Fruit fly (Drosophila melanogaster): ENCODE measurements around the gene nrv2.
A peak's percentile ranks its signal among the peaks of the same experiment; 100 is the strongest.

Gene nrv2

DNA sequence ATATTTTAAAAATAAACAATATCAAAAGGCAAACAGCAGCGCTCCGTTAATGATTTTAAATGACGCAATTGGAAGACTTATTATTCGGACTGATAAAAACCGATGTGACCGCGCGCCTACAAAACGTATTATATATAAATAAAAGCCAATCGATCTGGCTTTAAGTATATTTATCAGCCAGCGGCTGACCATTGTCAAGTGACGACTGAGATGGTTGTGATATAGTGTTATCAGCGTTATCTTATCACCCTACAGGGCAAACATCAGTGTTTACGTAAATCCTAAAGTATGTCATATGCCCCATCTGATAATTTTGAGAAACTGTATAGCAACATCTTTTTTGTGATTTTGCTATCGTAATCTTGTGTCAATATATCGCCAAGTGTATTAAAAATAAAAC lies 9.3 kb downstream of the nrv2 start (continued):
- no peak for TF ChIP-seq luna (GFP tag; optimal IDR thresholded peaks at IDR 0.05)
- TF ChIP-seq Lim3 (GFP tag; IDR thresholded peaks at IDR 0.05): no peak
- TF ChIP-seq Oli (tag; optimal IDR thresholded peaks at IDR 0.05): no peak
- no peak for TF ChIP-seq ewg (GFP tag; optimal IDR thresholded peaks at IDR 0.05)
- no peak for TF ChIP-seq fru (optimal IDR thresholded peaks at IDR 0.05)
- no peak for TF ChIP-seq CG10366 (GFP tag; IDR thresholded peaks at IDR 0.05)
- 0 out of 2 replicates have a peak, but pooled peaks have one; percentile 8 for TF ChIP-seq chm (GFP tag; IDR thresholded peaks at IDR 0.05)
- no peak for TF ChIP-seq CG18476 (GFP tag; optimal IDR thresholded peaks at IDR 0.05)
- TF ChIP-seq CG9876 (GFP tag; optimal IDR thresholded peaks at IDR 0.05): no peak

DNA sequence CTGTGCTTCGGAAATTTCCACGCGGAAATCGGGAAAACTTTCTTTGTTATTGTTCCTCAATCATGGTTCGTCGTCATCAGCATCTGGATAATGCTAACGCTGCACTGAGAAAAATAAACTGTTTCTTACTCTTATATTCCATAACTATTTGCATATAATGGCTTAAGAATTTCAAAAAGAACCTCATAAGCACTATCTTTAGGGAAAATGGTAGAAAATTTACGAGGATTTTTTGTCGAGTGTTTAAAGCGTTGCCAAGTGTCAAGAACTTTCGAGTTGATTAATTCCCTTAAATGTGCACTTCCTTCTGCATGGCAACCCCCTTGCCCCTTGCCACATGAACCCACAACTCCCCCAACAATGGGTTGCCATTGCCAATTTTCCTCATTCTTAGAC lies 10.7 kb downstream of the nrv2 start:
- no peak for TF ChIP-seq CG17612 (GFP tag; IDR thresholded peaks at IDR 0.05)
- peak; percentile 12 for TF ChIP-seq Mad (GFP tag; optimal IDR thresholded peaks at IDR 0.05)
- peak; percentile 56 for TF ChIP-seq luna (GFP tag; optimal IDR thresholded peaks at IDR 0.05)
- peak; percentile 52 for TF ChIP-seq ind (GFP tag; optimal IDR thresholded peaks at IDR 0.05)
- peak; percentile 37; the same call in 1 of the 2 replicates for TF ChIP-seq Taf1 (GFP tag; IDR thresholded peaks at IDR 0.05)
- TF ChIP-seq sens-2 (GFP tag; IDR thresholded peaks at IDR 0.05): peak; percentile 15; the same call in 1 of the 2 replicates
- peak; percentile 29 for TF ChIP-seq repo (GFP tag; optimal IDR thresholded peaks at IDR 0.05)
- TF ChIP-seq CG12155 (GFP tag; optimal IDR thresholded peaks at IDR 0.05): peak; percentile 6
- TF ChIP-seq sisA (GFP tag; IDR thresholded peaks at IDR 0.05): peak; percentile 53
- TF ChIP-seq en (GFP tag; optimal IDR thresholded peaks at IDR 0.05): peak; percentile 43
- TF ChIP-seq MESR4 (GFP tag; optimal IDR thresholded peaks at IDR 0.05): no peak
- TF ChIP-seq HHEX (GFP tag; optimal IDR thresholded peaks at IDR 0.05): peak; percentile 43
- TF ChIP-seq CG32532 (GFP tag; IDR thresholded peaks at IDR 0.05): peak; percentile 48; the same call in 1 of the 2 replicates
- no peak for TF ChIP-seq klu (GFP tag; IDR thresholded peaks at IDR 0.05)
- TF ChIP-seq CG13123 (GFP tag; optimal IDR thresholded peaks at IDR 0.05): no peak
- TF ChIP-seq CG17385 (GFP tag; optimal IDR thresholded peaks at IDR 0.05): peak; percentile 14
- TF ChIP-seq dan (GFP tag; IDR thresholded peaks at IDR 0.05): no peak
- peak; percentile 63; the same call in 2 of the 3 replicates for TF ChIP-seq CG17361 (GFP tag; IDR thresholded peaks at IDR 0.05)
- TF ChIP-seq z (GFP tag; IDR thresholded peaks at IDR 0.05): no peak
- peak; percentile 20 for TF ChIP-seq Myb (GFP tag; optimal IDR thresholded peaks at IDR 0.05)
- peak; percentile 32 for TF ChIP-seq pum (GFP tag; optimal IDR thresholded peaks at IDR 0.05)
- TF ChIP-seq CG11398 (GFP tag; optimal IDR thresholded peaks at IDR 0.05): peak; percentile 26
- TF ChIP-seq emc (GFP tag; optimal IDR thresholded peaks at IDR 0.05): no peak
- TF ChIP-seq Spps (tag; optimal IDR thresholded peaks at IDR 0.05): peak; percentile 55
- peak; percentile 44 for TF ChIP-seq CG1529 (GFP tag; optimal IDR thresholded peaks at IDR 0.05)
- TF ChIP-seq HLH54F (GFP tag; optimal IDR thresholded peaks at IDR 0.05): peak; percentile 15
- peak; percentile 12 for TF ChIP-seq CG9817 (tag; optimal IDR thresholded peaks at IDR 0.05)
- TF ChIP-seq ara (GFP tag; IDR thresholded peaks at IDR 0.05): peak; percentile 56; the same call in 1 of the 2 replicates
- TF ChIP-seq CG4328 (GFP tag; optimal IDR thresholded peaks at IDR 0.05): no peak
- peak; percentile 46 for TF ChIP-seq tin (GFP tag; optimal IDR thresholded peaks at IDR 0.05)
- TF ChIP-seq pfk (GFP tag; optimal IDR thresholded peaks at IDR 0.05): no peak
- peak; percentile 36 for TF ChIP-seq Dad (GFP tag; optimal IDR thresholded peaks at IDR 0.05)
- peak; percentile 75 for TF ChIP-seq Oli (tag; optimal IDR thresholded peaks at IDR 0.05)
- peak; percentile 48 for TF ChIP-seq CG13424 (tag; optimal IDR thresholded peaks at IDR 0.05)
- TF ChIP-seq gcm (GFP tag; optimal IDR thresholded peaks at IDR 0.05): peak; percentile 11
- TF ChIP-seq CG32772 (GFP tag; IDR thresholded peaks at IDR 0.05): peak; percentile 19; the same call in 1 of the 2 replicates
- TF ChIP-seq CoRest (tag; optimal IDR thresholded peaks at IDR 0.05): peak; percentile 57
- TF ChIP-seq tx (GFP tag; optimal IDR thresholded peaks at IDR 0.05): peak; percentile 53
- no peak for TF ChIP-seq H15 (GFP tag; IDR thresholded peaks at IDR 0.05)
- peak; percentile 74 for TF ChIP-seq CG8388 (GFP tag; optimal IDR thresholded peaks at IDR 0.05)
- peak; percentile 11 for TF ChIP-seq CG15269 (tag; optimal IDR thresholded peaks at IDR 0.05)
- TF ChIP-seq E2f1 (GFP tag; IDR thresholded peaks at IDR 0.05): peak; percentile 56
- TF ChIP-seq gro (GFP tag; optimal IDR thresholded peaks at IDR 0.05): no peak
- peak; percentile 50 for TF ChIP-seq fu2 (GFP tag; optimal IDR thresholded peaks at IDR 0.05)
